Fruit fly (Drosophila melanogaster) whole organism, pupa: ENCODE results near the gene CG33630.

Experiments
- CG15710 ChIP-seq: fragments of 200-800 bp; sonication (Bioruptor generic); optimal IDR thresholded peaks from 2 replicates; lab custom pipeline; 2018; ENCODE audit warnings: missing biosample characterization, mild to moderate bottlenecking, missing genetic modification characterization, moderate library complexity
- CG34367 ChIP-seq: fragments of 200-800 bp; sonication (Bioruptor generic); optimal IDR thresholded peaks from 2 replicates; lab custom pipeline; 2018; ENCODE audit warnings: missing biosample characterization, mild to moderate bottlenecking, missing genetic modification characterization
- D1 ChIP-seq: fragments of 200-800 bp; sonication (Bioruptor generic); optimal IDR thresholded peaks from 2 replicates; lab custom pipeline; 2018; ENCODE audit warnings: missing biosample characterization, mild to moderate bottlenecking, missing genetic modification characterization, moderate library complexity
- EcR ChIP-seq: fragments of 200-800 bp; sonication (Bioruptor generic); optimal IDR thresholded peaks from 3 replicates; lab custom pipeline; 2019; ENCODE audit warnings: missing biosample characterization, missing genetic modification characterization, mild to moderate bottlenecking, moderate library complexity, missing genetic modification reagents
- Pif1A ChIP-seq: fragments of 200-800 bp; sonication (Bioruptor generic); optimal IDR thresholded peaks from 3 replicates; lab custom pipeline; 2016; ENCODE audit warnings: missing biosample characterization, missing genetic modification characterization
- gl ChIP-seq: fragments of 200-800 bp; sonication (Bioruptor generic); optimal IDR thresholded peaks from 2 replicates; lab custom pipeline; 2018; ENCODE audit warnings: missing biosample characterization, mild to moderate bottlenecking, missing genetic modification characterization
- rn ChIP-seq: fragments of 200-800 bp; sonication (Bioruptor generic); IDR thresholded peaks from 2 replicates; pipeline ENCODE4 v1.3.6; 2022; ENCODE audit warnings: missing biosample characterization, missing genetic modification characterization

dm6 chr3R:10083077-10083476 is 20.7 kb downstream of the CG33630 start:
- TF ChIP-seq EcR (no peak), rn (GFP tag; lab: Robert Waterston, UW) (no peak), Pif1A (no peak), gl (tag; lab: Kevin White, UChicago) (no peak), D1 (no peak), CG15710 (tag; lab: Kevin White, UChicago) (no peak), CG34367 (tag; lab: Kevin White, UChicago) (no peak)
